Worm (Caenorhabditis elegans) whole organism, late embryonic: ENCODE measurements around the gene tag-89.

Experiments
- C08G9.2 ChIP-seq: sonication (generic microtip); optimal IDR thresholded peaks from 2 replicates; lab custom pipeline; 2016; ENCODE audit warnings: mild to moderate bottlenecking, missing genetic modification characterization, moderate library complexity, missing compliant biosample characterization
- C38D4.7 ChIP-seq: fragments of 200-800 bp; sonication (Bioruptor generic); optimal IDR thresholded peaks from 2 replicates; lab custom pipeline; 2018; ENCODE audit warnings: mild to moderate bottlenecking, missing genetic modification characterization, moderate library complexity, missing compliant biosample characterization
- F13H6.1 ChIP-seq: sonication (generic microtip); optimal IDR thresholded peaks from 2 replicates; lab custom pipeline; 2016; ENCODE audit warnings: missing genetic modification characterization, missing compliant biosample characterization
- T23F11.4 ChIP-seq: fragments of 200-800 bp; sonication (Bioruptor generic); optimal IDR thresholded peaks from 2 replicates; lab custom pipeline; 2018; ENCODE audit warnings: mild to moderate bottlenecking, missing genetic modification characterization, missing compliant biosample characterization
- ceh-14 ChIP-seq: sonication (generic microtip); optimal IDR thresholded peaks from 2 replicates; lab custom pipeline; 2016; ENCODE audit warnings: missing genotype, missing genetic modification characterization, missing compliant biosample characterization
- ceh-18 ChIP-seq: sonication (generic microtip); optimal IDR thresholded peaks from 2 replicates; lab custom pipeline; 2016; ENCODE audit warnings: missing genetic modification characterization, missing compliant biosample characterization
- ceh-19 ChIP-seq: fragments of 200-800 bp; sonication (Bioruptor generic); optimal IDR thresholded peaks from 2 replicates; lab custom pipeline; 2018; ENCODE audit warnings: mild to moderate bottlenecking, missing genetic modification characterization, missing compliant biosample characterization
- ceh-2 ChIP-seq: sonication (generic microtip); optimal IDR thresholded peaks from 2 replicates; lab custom pipeline; 2016; ENCODE audit warnings: missing genotype, missing genetic modification characterization, missing compliant biosample characterization
- ceh-24 ChIP-seq: sonication (generic microtip); optimal IDR thresholded peaks from 2 replicates; lab custom pipeline; 2016; ENCODE audit warnings: mild to moderate bottlenecking, missing genetic modification characterization, missing compliant biosample characterization
- ceh-30 ChIP-seq: fragments of 150-350 bp; optimal IDR thresholded peaks from 2 replicates; lab custom pipeline; 2014; ENCODE audit warnings: missing biosample characterization, missing genetic modification characterization
- ceh-31 ChIP-seq: sonication (generic microtip); optimal IDR thresholded peaks from 2 replicates; lab custom pipeline; 2016; ENCODE audit warnings: missing genetic modification characterization, missing compliant biosample characterization
- ceh-48 ChIP-seq: sonication (generic microtip); optimal IDR thresholded peaks from 2 replicates; lab custom pipeline; 2016; ENCODE audit warnings: missing genetic modification characterization, inconsistent platforms, missing compliant biosample characterization
- ceh-6 ChIP-seq: fragments of 200-800 bp; sonication (Bioruptor generic); optimal IDR thresholded peaks from 2 replicates; lab custom pipeline; 2018; ENCODE audit warnings: mild to moderate bottlenecking, missing genetic modification characterization, missing compliant biosample characterization
- ceh-9 ChIP-seq: sonication (generic microtip); optimal IDR thresholded peaks from 2 replicates; lab custom pipeline; 2016; ENCODE audit warnings: mild to moderate bottlenecking, missing genetic modification characterization, inconsistent platforms, missing compliant biosample characterization
- elt-2 ChIP-seq: sonication (generic microtip); optimal IDR thresholded peaks from 2 replicates; lab custom pipeline; 2016; ENCODE audit warnings: missing genetic modification reagents, missing genetic modification characterization, missing compliant biosample characterization
- ets-4 ChIP-seq: sonication (generic microtip); optimal IDR thresholded peaks from 2 replicates; lab custom pipeline; 2016; ENCODE audit warnings: missing genetic modification characterization, missing compliant biosample characterization
- fax-1 ChIP-seq: sonication (generic microtip); optimal IDR thresholded peaks from 2 replicates; lab custom pipeline; 2016; ENCODE audit warnings: missing genotype, missing genetic modification characterization, missing compliant biosample characterization
- fkh-10 ChIP-seq: fragments of 150-350 bp; optimal IDR thresholded peaks from 2 replicates; lab custom pipeline; 2014; ENCODE audit warnings: missing biosample characterization, missing genetic modification reagents, missing genetic modification characterization
- fkh-6 ChIP-seq: sonication (generic microtip); optimal IDR thresholded peaks from 2 replicates; lab custom pipeline; 2016; ENCODE audit warnings: missing genetic modification characterization, missing compliant biosample characterization
- hlh-15 ChIP-seq: sonication (generic microtip); optimal IDR thresholded peaks from 2 replicates; lab custom pipeline; 2016; ENCODE audit warnings: missing genetic modification characterization, missing compliant biosample characterization
- hlh-30 ChIP-seq: sonication (generic microtip); optimal IDR thresholded peaks from 2 replicates; lab custom pipeline; 2017; ENCODE audit warnings: antibody characterized with exemption, missing genetic modification characterization, missing compliant biosample characterization; ENCODE audit not compliant: insufficient read depth
- lin-11 ChIP-seq: fragments of 200-800 bp; sonication (Bioruptor generic); optimal IDR thresholded peaks from 2 replicates; lab custom pipeline; 2018; ENCODE audit warnings: mild to moderate bottlenecking, missing genetic modification characterization, missing compliant biosample characterization
- mec-3 ChIP-seq: sonication (generic microtip); optimal IDR thresholded peaks from 2 replicates; lab custom pipeline; 2016; ENCODE audit warnings: borderline replicate concordance, missing genetic modification characterization, missing compliant biosample characterization
- nfya-1 ChIP-seq: sonication (generic microtip); optimal IDR thresholded peaks from 2 replicates; lab custom pipeline; 2017; ENCODE audit warnings: missing genetic modification characterization, mild to moderate bottlenecking, missing compliant biosample characterization, antibody characterized with exemption, moderate library complexity
- nhr-232 ChIP-seq: sonication (generic microtip); optimal IDR thresholded peaks from 2 replicates; lab custom pipeline; 2016; ENCODE audit warnings: missing genetic modification characterization, missing compliant biosample characterization
- odd-2 ChIP-seq: sonication (generic microtip); optimal IDR thresholded peaks from 2 replicates; lab custom pipeline; 2017; ENCODE audit warnings: antibody characterized with exemption, mild to moderate bottlenecking, missing genetic modification characterization, missing compliant biosample characterization
- pag-3 ChIP-seq: sonication (generic microtip); optimal IDR thresholded peaks from 2 replicates; lab custom pipeline; 2016; ENCODE audit warnings: missing compliant biosample characterization, missing genetic modification characterization, borderline replicate concordance
- pat-9 ChIP-seq: fragments of 200-800 bp; sonication (Bioruptor generic); optimal IDR thresholded peaks from 2 replicates; lab custom pipeline; 2018; ENCODE audit warnings: mild to moderate bottlenecking, missing genetic modification characterization, moderate library complexity, missing compliant biosample characterization
- pax-1 ChIP-seq: fragments of 150-350 bp; optimal IDR thresholded peaks from 2 replicates; lab custom pipeline; 2014; ENCODE audit warnings: missing biosample characterization, missing genetic modification characterization
- pha-2 ChIP-seq: sonication (generic microtip); optimal IDR thresholded peaks from 2 replicates; lab custom pipeline; 2017; ENCODE audit warnings: mild to moderate bottlenecking, missing genetic modification characterization, missing compliant biosample characterization
- pha-4 ChIP-seq: fragments of 150-350 bp; optimal IDR thresholded peaks from 2 replicates; lab custom pipeline; 2018; ENCODE audit warnings: missing biosample characterization, missing genetic modification reagents, missing genetic modification characterization
- ref-2 ChIP-seq: sonication (generic microtip); optimal IDR thresholded peaks from 2 replicates; lab custom pipeline; 2016; ENCODE audit warnings: missing genetic modification characterization, missing compliant biosample characterization
- rnt-1 ChIP-seq: sonication (generic microtip); optimal IDR thresholded peaks from 2 replicates; lab custom pipeline; 2016; ENCODE audit warnings: missing genetic modification characterization, missing compliant biosample characterization
- sox-4 ChIP-seq: sonication (generic microtip); optimal IDR thresholded peaks from 2 replicates; lab custom pipeline; 2017; ENCODE audit warnings: mild to moderate bottlenecking, missing genetic modification characterization, inconsistent platforms, missing compliant biosample characterization
- syd-9 ChIP-seq: sonication (generic microtip); optimal IDR thresholded peaks from 2 replicates; lab custom pipeline; 2016; ENCODE audit warnings: mild to moderate bottlenecking, missing genetic modification characterization, moderate library complexity, missing compliant biosample characterization
- tbx-2 ChIP-seq: sonication (generic microtip); optimal IDR thresholded peaks from 2 replicates; lab custom pipeline; 2016; ENCODE audit warnings: missing genetic modification characterization, missing compliant biosample characterization
- tbx-7 ChIP-seq: sonication (generic microtip); optimal IDR thresholded peaks from 2 replicates; lab custom pipeline; 2016; ENCODE audit warnings: missing genotype, missing genetic modification characterization, missing compliant biosample characterization
- unc-3 ChIP-seq, 2 experiments: fragments of 200-800 bp in 1 of 2; sonication (Bioruptor generic) in 1 of 2; sonication (generic microtip) in 1 of 2; conservative IDR thresholded peaks in 1 of 2; optimal IDR thresholded peaks in 1 of 2; 2 replicates each; pipeline versions ENCODE4 v1.3.6 to Lab custom; 2016 to 2022; ENCODE audit warnings: missing compliant biosample characterization in 2 of 2, missing genetic modification characterization in 2 of 2, missing genetic modification reagents in 1 of 2
- unc-42 ChIP-seq: sonication (generic microtip); optimal IDR thresholded peaks from 2 replicates; lab custom pipeline; 2016; ENCODE audit warnings: missing genotype, missing genetic modification characterization, missing compliant biosample characterization
- unc-55 ChIP-seq: sonication (generic microtip); optimal IDR thresholded peaks from 2 replicates; lab custom pipeline; 2017; ENCODE audit warnings: missing biosample characterization, missing genetic modification reagents, missing genetic modification characterization
- zip-5 ChIP-seq: sonication (generic microtip); optimal IDR thresholded peaks from 2 replicates; lab custom pipeline; 2016; ENCODE audit warnings: missing genetic modification characterization, missing compliant biosample characterization

The tag-89 gene

DNA sequence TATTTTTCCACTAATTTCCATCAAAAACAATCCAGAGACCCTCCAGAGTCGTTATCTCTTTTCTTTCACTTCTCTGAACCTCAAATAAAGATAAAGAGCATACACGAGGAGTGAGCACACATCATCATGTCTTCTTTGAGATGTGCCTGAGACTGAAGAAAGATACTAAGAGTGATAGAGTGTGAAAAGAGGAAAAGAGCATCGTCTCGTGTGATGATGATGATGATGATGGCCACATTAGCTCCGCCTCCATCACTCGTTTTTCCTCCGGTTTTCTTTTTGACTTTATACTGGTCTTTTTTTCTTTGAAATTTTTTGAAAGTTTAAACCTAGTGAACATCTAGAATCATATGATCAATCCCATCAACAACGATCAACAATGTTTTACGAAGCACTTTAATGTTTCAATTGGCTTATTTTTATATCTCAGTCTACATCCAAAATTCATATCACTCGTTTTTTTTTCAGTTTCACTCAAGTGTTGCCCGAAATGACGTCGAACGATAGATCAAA, 40.3 kb upstream of the tag-89 start, which contains the start of gene T01G1.2:
Gene T01G1.2 (plus strand): TSS at position 463 of the 513 bp plus-strand sequence.
- TF ChIP-seq mec-3 (tag; lab: Kevin White, UChicago) (no peak), unc-55 (GFP tag; lab: Kevin White, UChicago) (peak; percentile 67), ceh-18 (tag; lab: Kevin White, UChicago) (peak; percentile 36)
- TF ChIP-seq, all 69 proteins: peak for 2

- TF ChIP-seq nfya-1 = no peak
- TF ChIP-seq ceh-24 = no peak
- TF ChIP-seq ceh-2 (tag; lab: Kevin White, UChicago) = no peak
- TF ChIP-seq C38D4.7 = no peak
- no peak for TF ChIP-seq tbx-7 (tag; lab: Kevin White, UChicago)
- no peak for TF ChIP-seq ceh-6
- no peak for TF ChIP-seq hlh-30 (tag; lab: Kevin White, UChicago)
- no peak for TF ChIP-seq pax-1
- TF ChIP-seq pha-4 = no peak
- no peak for TF ChIP-seq hlh-15 (tag; lab: Kevin White, UChicago)
- no peak for TF ChIP-seq odd-2 (tag; lab: Kevin White, UChicago)
- no peak for TF ChIP-seq zip-5 (tag; lab: Kevin White, UChicago)
- TF ChIP-seq unc-42 (tag; lab: Kevin White, UChicago) = no peak
- no peak for TF ChIP-seq ceh-18 (tag; lab: Kevin White, UChicago)
- no peak for TF ChIP-seq ceh-30
- TF ChIP-seq pat-9 = no peak
- no peak for TF ChIP-seq ets-4 (tag; lab: Kevin White, UChicago)
- no peak for TF ChIP-seq syd-9 (tag; lab: Kevin White, UChicago)
Measured at ce11 chrIV:11359769-11360168, 34.6 kb upstream of the tag-89 start, which contains the start of gene klp-12. TSS of gene klp-12 (minus strand) at chrIV:11359869.

DNA sequence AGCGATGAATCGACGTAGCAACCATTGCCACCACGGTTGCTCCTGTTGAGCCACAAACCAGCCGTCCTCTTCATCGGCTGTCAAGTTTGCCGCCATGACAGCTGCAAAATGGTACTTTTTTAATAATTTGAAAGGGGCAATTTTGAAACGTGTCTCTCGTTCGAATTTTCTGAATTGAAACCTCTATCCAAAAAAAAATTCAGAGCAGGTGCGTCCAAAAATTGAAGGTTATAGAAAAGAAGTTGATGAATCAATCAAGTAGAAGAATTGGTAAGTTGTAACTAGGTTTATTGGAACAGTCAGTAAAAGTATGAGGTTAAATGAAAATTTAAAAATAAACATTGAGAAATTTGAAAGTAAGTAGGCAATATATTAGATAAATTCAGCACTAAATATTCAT, 32.9 kb upstream of the tag-89 start, which contains the start of gene T01G1.4:
Gene T01G1.4 (minus strand): TSS at position 101 of the 400 bp plus-strand sequence.
- TF ChIP-seq ceh-30 = no peak
- no peak for TF ChIP-seq T23F11.4 (GFP tag; lab: Kevin White, UChicago)
- no peak for TF ChIP-seq C08G9.2 (tag; lab: Kevin White, UChicago)
- TF ChIP-seq F13H6.1 (tag; lab: Kevin White, UChicago) = no peak
- no peak for TF ChIP-seq ceh-9 (tag; lab: Kevin White, UChicago)
- TF ChIP-seq pag-3 (tag; lab: Kevin White, UChicago) = no peak
- TF ChIP-seq fax-1 (tag; lab: Kevin White, UChicago) = no peak
- TF ChIP-seq nfya-1 = no peak
- no peak for TF ChIP-seq pax-1
- TF ChIP-seq ceh-48 (tag; lab: Kevin White, UChicago) = no peak
- TF ChIP-seq ceh-14 = no peak
- no peak for TF ChIP-seq odd-2 (tag; lab: Kevin White, UChicago)
- TF ChIP-seq pha-2 (tag; lab: Kevin White, UChicago) = no peak
- no peak for TF ChIP-seq unc-42 (tag; lab: Kevin White, UChicago)
- TF ChIP-seq C38D4.7 = no peak
- no peak for TF ChIP-seq hlh-15 (tag; lab: Kevin White, UChicago)
- TF ChIP-seq ceh-19 (GFP tag; lab: Kevin White, UChicago) = no peak

DNA sequence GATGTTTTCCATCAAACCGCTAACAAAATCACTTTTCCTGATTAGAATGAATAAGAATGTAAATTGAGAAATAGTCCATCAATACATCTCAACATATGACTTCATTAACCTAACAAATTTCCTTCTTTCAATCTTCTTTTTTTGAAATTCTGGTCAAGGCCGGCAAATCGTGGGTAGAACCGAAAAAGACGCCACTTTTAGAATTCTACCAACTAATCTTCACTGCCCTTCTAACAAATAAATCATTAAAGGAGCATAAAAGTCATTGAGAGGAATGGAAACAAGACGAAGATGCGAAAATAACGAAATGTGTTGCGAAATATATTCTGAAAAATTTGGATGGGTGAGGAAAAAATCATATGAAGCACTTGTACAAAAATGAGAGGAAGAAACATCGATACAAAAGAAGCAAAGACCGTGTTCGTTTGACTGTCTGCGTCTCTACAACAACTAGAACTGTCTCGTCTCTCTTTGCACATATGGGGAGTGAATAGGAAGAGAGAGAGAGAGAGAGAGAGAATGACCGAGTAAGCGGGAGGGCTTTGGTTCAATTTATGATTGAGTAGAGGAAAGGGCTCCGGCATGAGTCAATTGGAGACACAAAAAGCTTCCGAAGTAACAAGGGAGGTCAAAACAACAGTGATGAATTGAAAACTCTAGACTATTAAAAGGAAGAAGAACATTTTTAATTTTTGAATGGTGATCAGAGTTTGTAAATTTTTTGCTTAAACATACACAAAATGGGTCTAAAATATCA, 30.4 kb upstream of the tag-89 start:
- peak; percentile 5 for TF ChIP-seq nfya-1
- no peak for TF ChIP-seq ceh-48 (tag; lab: Kevin White, UChicago)
- TF ChIP-seq tbx-2 (tag; lab: Kevin White, UChicago) = peak; percentile 0

- TF ChIP-seq fkh-10 (no peak), unc-3 (GFP tag; conservative IDR thresholded peaks at IDR 0.05; lab: Robert Waterston, UW) (no peak), unc-3 (tag; optimal IDR thresholded peaks at IDR 0.05; lab: Kevin White, UChicago) (no peak), lin-11 (tag; lab: Kevin White, UChicago) (no peak), mec-3 (tag; lab: Kevin White, UChicago) (no peak), fkh-6 (tag; lab: Kevin White, UChicago) (no peak), ceh-31 (tag; lab: Kevin White, UChicago) (no peak), T23F11.4 (GFP tag; lab: Kevin White, UChicago) (no peak), nhr-232 (no peak), fax-1 (tag; lab: Kevin White, UChicago) (no peak), ceh-2 (tag; lab: Kevin White, UChicago) (no peak), elt-2 (tag; lab: Kevin White, UChicago) (no peak), hlh-15 (tag; lab: Kevin White, UChicago) (no peak), tbx-2 (tag; lab: Kevin White, UChicago) (no peak), F13H6.1 (tag; lab: Kevin White, UChicago) (no peak), rnt-1 (tag; lab: Kevin White, UChicago) (no peak), sox-4 (no peak), ref-2 (tag; lab: Kevin White, UChicago) (no peak)
Measured at ce11 chrIV:11371645-11372044, 22.7 kb upstream of the tag-89 start, which contains the start of gene sec-31. TSS of gene sec-31 (minus strand) at chrIV:11371792.
